Worm (Caenorhabditis elegans) whole organism, L3 larva: ENCODE measurements around the gene ncl-1.

Experiments
- R02D3.7 ChIP-seq: fragments of 150-350 bp; optimal IDR thresholded peaks from 2 replicates; lab custom pipeline; 2014; ENCODE audit warnings: missing biosample characterization, missing genetic modification characterization
- ceh-28 ChIP-seq: fragments of 150-350 bp; optimal IDR thresholded peaks from 2 replicates; lab custom pipeline; 2014; ENCODE audit warnings: missing biosample characterization, missing genetic modification reagents, missing genetic modification characterization
- egl-27 ChIP-seq: sonication (generic microtip); optimal IDR thresholded peaks from 4 replicates; lab custom pipeline; 2017; ENCODE audit warnings: missing biosample characterization, missing genetic modification reagents, missing genetic modification characterization
- egl-5 ChIP-seq: fragments of 150-350 bp; optimal IDR thresholded peaks from 2 replicates; lab custom pipeline; 2017; ENCODE audit warnings: missing biosample characterization, missing genetic modification reagents, missing genetic modification characterization, inconsistent platforms
- elt-2 ChIP-seq: sonication (generic microtip); optimal IDR thresholded peaks from 2 replicates; lab custom pipeline; 2016; ENCODE audit warnings: missing genetic modification reagents, mild to moderate bottlenecking, missing genetic modification characterization, missing compliant biosample characterization
- fos-1 ChIP-seq: fragments of 150-350 bp; optimal IDR thresholded peaks from 2 replicates; lab custom pipeline; 2014; ENCODE audit warnings: missing biosample characterization, missing genetic modification characterization
- lsy-12 ChIP-seq: sonication (generic microtip); optimal IDR thresholded peaks from 2 replicates; lab custom pipeline; 2016; ENCODE audit warnings: mild to moderate bottlenecking, missing genetic modification characterization, missing compliant biosample characterization
- nhr-12 ChIP-seq: fragments of 150-350 bp; optimal IDR thresholded peaks from 2 replicates; lab custom pipeline; 2014; ENCODE audit warnings: missing biosample characterization, missing genetic modification characterization
- nhr-77 ChIP-seq: fragments of 150-350 bp; optimal IDR thresholded peaks from 2 replicates; lab custom pipeline; 2014; ENCODE audit warnings: missing biosample characterization, missing genetic modification characterization
- tbx-2 ChIP-seq: sonication (generic microtip); optimal IDR thresholded peaks from 2 replicates; lab custom pipeline; 2016; ENCODE audit warnings: mild to moderate bottlenecking, missing genetic modification characterization, missing compliant biosample characterization
- unc-39 ChIP-seq: sonication (generic microtip); optimal IDR thresholded peaks from 4 replicates; lab custom pipeline; 2017; ENCODE audit warnings: missing biosample characterization, missing genetic modification characterization

ce11 chrIII:7709391-7709790 is 10.1 kb upstream of the ncl-1 start, which contains the start of gene lin-13:
- no peak for TF ChIP-seq unc-39 (tag; lab: Kevin White, UChicago)
- no peak for TF ChIP-seq nhr-77 (tag; lab: Kevin White, UChicago)
- TF ChIP-seq egl-5: no peak
- TF ChIP-seq tbx-2 (tag; lab: Kevin White, UChicago): no peak
- TF ChIP-seq ceh-28 (tag; lab: Kevin White, UChicago): no peak
- no peak for TF ChIP-seq nhr-12
- TF ChIP-seq egl-27 (tag; lab: Kevin White, UChicago): no peak
- TF ChIP-seq lsy-12: no peak
- TF ChIP-seq fos-1 (tag; lab: Kevin White, UChicago): no peak
- TF ChIP-seq elt-2 (tag; lab: Kevin White, UChicago): no peak
- TF ChIP-seq R02D3.7 (tag; lab: Kevin White, UChicago): no peak
